Worm (Caenorhabditis elegans) whole organism, early embryonic: ENCODE data around the gene H34I24.1.

Experiments used
- B0310.2 ChIP-seq: sonication (generic microtip); optimal IDR thresholded peaks from 2 replicates; lab custom pipeline; 2016; ENCODE audit warnings: mild to moderate bottlenecking, missing genetic modification characterization, missing compliant biosample characterization
- ama-1 ChIP-seq: fragments of 150-350 bp; optimal IDR thresholded peaks from 2 replicates; lab custom pipeline; 2014
- ets-7 ChIP-seq: sonication (generic microtip); optimal IDR thresholded peaks from 2 replicates; lab custom pipeline; 2016; ENCODE audit warnings: missing genotype, missing genetic modification characterization, missing compliant biosample characterization
- flt-1 ChIP-seq: fragments of 200-800 bp; sonication (Bioruptor generic); IDR thresholded peaks from 2 replicates; pipeline ENCODE4 v1.3.6; 2022; ENCODE audit warnings: missing genetic modification characterization, missing compliant biosample characterization
- hmbx-1 ChIP-seq: sonication (generic microtip); optimal IDR thresholded peaks from 2 replicates; lab custom pipeline; 2016; ENCODE audit warnings: mild to moderate bottlenecking, missing genetic modification characterization, missing compliant biosample characterization
- hmg-4 ChIP-seq: fragments of 200-800 bp; sonication (Bioruptor generic); optimal IDR thresholded peaks from 2 replicates; lab custom pipeline; 2018; ENCODE audit warnings: mild to moderate bottlenecking, missing genetic modification characterization, missing compliant biosample characterization
- pes-1 ChIP-seq: fragments of 200-800 bp; sonication (Bioruptor generic); IDR thresholded peaks from 2 replicates; pipeline ENCODE4 v1.3.6; 2022; ENCODE audit warnings: missing genetic modification reagents, missing genetic modification characterization, missing compliant biosample characterization
- scrt-1 ChIP-seq: fragments of 200-800 bp; sonication (Bioruptor generic); IDR thresholded peaks from 2 replicates; pipeline ENCODE4 v1.3.6; 2022; ENCODE audit warnings: missing genetic modification characterization, missing compliant biosample characterization
- tbx-11 ChIP-seq: fragments of 200-800 bp; sonication (Bioruptor generic); IDR thresholded peaks from 2 replicates; pipeline ENCODE4 v1.3.6; 2022; ENCODE audit warnings: missing genetic modification characterization, missing compliant biosample characterization
- tra-4 ChIP-seq: sonication (generic microtip); optimal IDR thresholded peaks from 2 replicates; lab custom pipeline; 2017; ENCODE audit warnings: missing genetic modification characterization, missing compliant biosample characterization

DNA sequence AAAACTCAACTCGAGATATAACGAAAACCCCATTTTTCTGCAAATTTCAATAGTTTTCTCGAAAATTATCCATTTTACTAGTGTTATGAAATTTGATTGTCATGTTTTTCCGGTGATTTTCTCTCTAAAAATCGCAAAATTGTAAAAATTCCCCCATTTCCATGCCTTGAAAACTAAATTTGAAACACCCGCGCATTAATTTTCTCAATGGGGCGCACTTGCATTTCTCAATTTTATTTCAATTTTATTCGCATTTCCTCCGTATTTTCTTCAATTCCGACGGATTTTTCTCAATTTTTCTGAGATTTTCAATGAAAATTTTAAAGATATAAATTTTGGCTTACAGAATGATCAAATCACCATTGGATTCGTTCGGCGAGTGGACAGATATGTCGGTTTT is 41.8 kb upstream of the H34I24.1 start, which contains the start of gene Y71H2AM.3:
- TF ChIP-seq flt-1 (GFP tag; lab: Robert Waterston, UW) (no peak), tbx-11 (no peak), scrt-1 (GFP tag; lab: Robert Waterston, UW) (no peak), hmbx-1 (no peak), ama-1 (lab: Kevin White, UChicago) (no peak), hmg-4 (GFP tag; lab: Kevin White, UChicago) (no peak), ets-7 (no peak), pes-1 (no peak), B0310.2 (tag; lab: Kevin White, UChicago) (no peak), tra-4 (tag; lab: Kevin White, UChicago) (no peak)
